Fruit fly (Drosophila melanogaster) whole organism, pupa: Measurements from ENCODE around the gene tkv.

Source experiments
- CG10348 ChIP-seq: fragments of 200-800 bp; sonication (Bioruptor generic); IDR thresholded peaks from 2 replicates; pipeline ENCODE4 v1.3.6; 2022; ENCODE audit warnings: missing biosample characterization, missing genetic modification characterization
- CG12605 ChIP-seq: fragments of 200-800 bp; sonication (Bioruptor generic); IDR thresholded peaks from 2 replicates; pipeline ENCODE4 v1.3.6; 2022; ENCODE audit warnings: missing biosample characterization, missing genetic modification characterization
- CG13204 ChIP-seq: fragments of 200-800 bp; sonication (Bioruptor generic); optimal IDR thresholded peaks from 2 replicates; lab custom pipeline; 2018; ENCODE audit warnings: missing biosample characterization, mild to moderate bottlenecking, missing genetic modification characterization, moderate library complexity
- CG14655 ChIP-seq: fragments of 200-800 bp; sonication (Bioruptor generic); optimal IDR thresholded peaks from 3 replicates; lab custom pipeline; 2017; ENCODE audit warnings: mild to moderate bottlenecking, missing biosample characterization, missing genetic modification reagents, missing genetic modification characterization
- CG15710 ChIP-seq: fragments of 200-800 bp; sonication (Bioruptor generic); optimal IDR thresholded peaks from 2 replicates; lab custom pipeline; 2018; ENCODE audit warnings: missing biosample characterization, mild to moderate bottlenecking, missing genetic modification characterization, moderate library complexity
- CG17806 ChIP-seq: fragments of 200-800 bp; sonication (Bioruptor generic); optimal IDR thresholded peaks from 2 replicates; lab custom pipeline; 2018; ENCODE audit warnings: missing biosample characterization, mild to moderate bottlenecking, missing genetic modification characterization, moderate library complexity
- CG32121 ChIP-seq: fragments of 200-800 bp; sonication (Bioruptor generic); IDR thresholded peaks from 2 replicates; pipeline ENCODE4 v1.3.6; 2022; ENCODE audit warnings: missing biosample characterization, missing genetic modification characterization
- CG34367 ChIP-seq: fragments of 200-800 bp; sonication (Bioruptor generic); optimal IDR thresholded peaks from 2 replicates; lab custom pipeline; 2018; ENCODE audit warnings: missing biosample characterization, mild to moderate bottlenecking, missing genetic modification characterization
- CG4496 ChIP-seq: fragments of 200-800 bp; sonication (Bioruptor generic); IDR thresholded peaks from 3 replicates; pipeline ENCODE4 v1.3.6; 2022; ENCODE audit warnings: missing biosample characterization, missing genetic modification characterization
- CG8159 ChIP-seq: fragments of 200-800 bp; sonication (Bioruptor generic); optimal IDR thresholded peaks from 3 replicates; lab custom pipeline; 2018; ENCODE audit warnings: missing biosample characterization, mild to moderate bottlenecking, missing genetic modification characterization, moderate library complexity
- CG8301 ChIP-seq: fragments of 200-800 bp; sonication (Bioruptor generic); optimal IDR thresholded peaks from 2 replicates; lab custom pipeline; 2018; ENCODE audit warnings: missing biosample characterization, mild to moderate bottlenecking, missing genetic modification characterization
- CG9948 ChIP-seq: fragments of 200-800 bp; sonication (Bioruptor generic); optimal IDR thresholded peaks from 2 replicates; lab custom pipeline; 2018; ENCODE audit warnings: missing biosample characterization, mild to moderate bottlenecking, missing genetic modification characterization, moderate library complexity
- D1 ChIP-seq: fragments of 200-800 bp; sonication (Bioruptor generic); optimal IDR thresholded peaks from 2 replicates; lab custom pipeline; 2018; ENCODE audit warnings: missing biosample characterization, mild to moderate bottlenecking, missing genetic modification characterization, moderate library complexity
- EcR ChIP-seq: fragments of 200-800 bp; sonication (Bioruptor generic); optimal IDR thresholded peaks from 3 replicates; lab custom pipeline; 2019; ENCODE audit warnings: missing biosample characterization, missing genetic modification characterization, mild to moderate bottlenecking, moderate library complexity, missing genetic modification reagents
- Ets98B ChIP-seq: fragments of 200-800 bp; sonication (Bioruptor generic); IDR thresholded peaks from 2 replicates; pipeline ENCODE4 v1.3.6; 2022; ENCODE audit warnings: missing biosample characterization, missing genetic modification characterization
- Pif1A ChIP-seq: fragments of 200-800 bp; sonication (Bioruptor generic); optimal IDR thresholded peaks from 3 replicates; lab custom pipeline; 2016; ENCODE audit warnings: missing biosample characterization, missing genetic modification characterization
- Pif1B ChIP-seq: fragments of 200-800 bp; sonication (Bioruptor generic); optimal IDR thresholded peaks from 3 replicates; lab custom pipeline; 2016; ENCODE audit warnings: missing biosample characterization, missing genetic modification characterization
- Snoo ChIP-seq: fragments of 200-800 bp; sonication (Bioruptor generic); optimal IDR thresholded peaks from 3 replicates; lab custom pipeline; 2017; ENCODE audit warnings: missing biosample characterization, mild to moderate bottlenecking, missing genetic modification characterization, inconsistent platforms
- fd96Ca ChIP-seq: fragments of 200-800 bp; sonication (Bioruptor generic); IDR thresholded peaks from 3 replicates; pipeline ENCODE4 v1.3.6; 2022; ENCODE audit warnings: missing biosample characterization, missing genetic modification characterization
- gl ChIP-seq: fragments of 200-800 bp; sonication (Bioruptor generic); optimal IDR thresholded peaks from 2 replicates; lab custom pipeline; 2018; ENCODE audit warnings: missing biosample characterization, mild to moderate bottlenecking, missing genetic modification characterization
- rn ChIP-seq: fragments of 200-800 bp; sonication (Bioruptor generic); IDR thresholded peaks from 2 replicates; pipeline ENCODE4 v1.3.6; 2022; ENCODE audit warnings: missing biosample characterization, missing genetic modification characterization

tkv gene

dm6 chr2L:5225547-5226213 lies 45.5 kb downstream of the tkv start:
- TF ChIP-seq CG14655 (GFP tag; lab: Kevin White, UChicago) (peak; percentile 38), CG15710 (tag; lab: Kevin White, UChicago) (no peak), gl (no peak), CG9948 (tag; lab: Kevin White, UChicago) (peak; percentile 0), CG17806 (tag; lab: Kevin White, UChicago) (no peak), Snoo (no peak), Ets98B (GFP tag; lab: Robert Waterston, UW) (peak; percentile 76), CG8301 (tag; lab: Kevin White, UChicago) (peak; percentile 29), rn (GFP tag; lab: Robert Waterston, UW) (peak; percentile 30; the same call in 1 of the 2 replicates), CG32121 (peak; percentile 81), Pif1A (GFP tag; lab: Kevin White, UChicago) (peak; percentile 63), CG10348 (no peak), Pif1B (GFP tag; lab: Kevin White, UChicago) (peak; percentile 39), EcR (GFP tag; lab: Kevin White, UChicago) (no peak), CG8159 (tag; lab: Kevin White, UChicago) (no peak), CG4496 (GFP tag; lab: Robert Waterston, UW) (peak; percentile 72), CG12605 (GFP tag; lab: Robert Waterston, UW) (peak; percentile 61), D1 (tag; lab: Kevin White, UChicago) (no peak), fd96Ca (peak; percentile 80; the same call in 2 of the 3 replicates), CG13204 (GFP tag; lab: Kevin White, UChicago) (no peak), CG34367 (no peak)

- peak; percentile 41; the same call in 2 of the 3 replicates for TF ChIP-seq CG4496 (GFP tag; lab: Robert Waterston, UW)
- TF ChIP-seq CG17806 (tag; lab: Kevin White, UChicago) = no peak
Observed at dm6 chr2L:5224724-5225319, 46.4 kb downstream of the tkv start.

- TF ChIP-seq CG9948 (tag; lab: Kevin White, UChicago) = no peak
- TF ChIP-seq CG15710 (tag; lab: Kevin White, UChicago) = no peak
- no peak for TF ChIP-seq Pif1B (GFP tag; lab: Kevin White, UChicago)
- TF ChIP-seq CG12605 (GFP tag; lab: Robert Waterston, UW) = no peak
- TF ChIP-seq CG10348 = no peak
- TF ChIP-seq EcR (GFP tag; lab: Kevin White, UChicago) = no peak
- TF ChIP-seq CG34367 = no peak
- TF ChIP-seq gl = no peak
- TF ChIP-seq rn (GFP tag; lab: Robert Waterston, UW) = no peak
- TF ChIP-seq CG4496 (GFP tag; lab: Robert Waterston, UW) = no peak
- TF ChIP-seq CG13204 (GFP tag; lab: Kevin White, UChicago) = no peak
- TF ChIP-seq fd96Ca = no peak
Observed at dm6 chr2L:5223317-5223716, 47.9 kb downstream of the tkv start.

- no peak for TF ChIP-seq CG4496 (GFP tag; lab: Robert Waterston, UW)
- TF ChIP-seq Pif1B (GFP tag; lab: Kevin White, UChicago) = no peak
- no peak for TF ChIP-seq CG10348
- TF ChIP-seq CG8159 (tag; lab: Kevin White, UChicago) = no peak
- TF ChIP-seq CG32121 = no peak
- no peak for TF ChIP-seq Pif1A (GFP tag; lab: Kevin White, UChicago)
- no peak for TF ChIP-seq CG14655 (GFP tag; lab: Kevin White, UChicago)
- no peak for TF ChIP-seq EcR (GFP tag; lab: Kevin White, UChicago)
- TF ChIP-seq CG34367 = no peak
- TF ChIP-seq gl = no peak
- no peak for TF ChIP-seq Ets98B (GFP tag; lab: Robert Waterston, UW)
- no peak for TF ChIP-seq rn (GFP tag; lab: Robert Waterston, UW)
- no peak for TF ChIP-seq CG8301 (tag; lab: Kevin White, UChicago)
- no peak for TF ChIP-seq Snoo
- no peak for TF ChIP-seq CG15710 (tag; lab: Kevin White, UChicago)
- TF ChIP-seq CG12605 (GFP tag; lab: Robert Waterston, UW) = no peak
- TF ChIP-seq, all 21 proteins: peak for 0
Observed at dm6 chr2L:5216442-5216841, 54.7 kb downstream of the tkv start, which contains the start of the genes CG14034 and TpnC25D. CG14034 (minus strand) TSS chr2L:5216542. TpnC25D (plus strand) TSS chr2L:5216701.

- TF ChIP-seq CG34367 = no peak
- TF ChIP-seq CG15710 (tag; lab: Kevin White, UChicago) = no peak
- TF ChIP-seq CG4496 (GFP tag; lab: Robert Waterston, UW) = no peak
- no peak for TF ChIP-seq CG12605 (GFP tag; lab: Robert Waterston, UW)
- TF ChIP-seq CG8159 (tag; lab: Kevin White, UChicago) = no peak
- TF ChIP-seq Pif1A (GFP tag; lab: Kevin White, UChicago) = no peak
- TF ChIP-seq CG32121 = no peak
- no peak for TF ChIP-seq Pif1B (GFP tag; lab: Kevin White, UChicago)
- TF ChIP-seq rn (GFP tag; lab: Robert Waterston, UW) = no peak
- no peak for TF ChIP-seq gl
- TF ChIP-seq CG9948 (tag; lab: Kevin White, UChicago) = no peak
- TF ChIP-seq D1 (tag; lab: Kevin White, UChicago) = no peak
- no peak for TF ChIP-seq EcR (GFP tag; lab: Kevin White, UChicago)
- no peak for TF ChIP-seq CG10348
- TF ChIP-seq CG17806 (tag; lab: Kevin White, UChicago) = no peak
- TF ChIP-seq Snoo = no peak
- no peak for TF ChIP-seq CG14655 (GFP tag; lab: Kevin White, UChicago)
- no peak for TF ChIP-seq CG13204 (GFP tag; lab: Kevin White, UChicago)
- no peak for TF ChIP-seq Ets98B (GFP tag; lab: Robert Waterston, UW)
- no peak for TF ChIP-seq fd96Ca
Observed at dm6 chr2L:5214981-5215380, 56.2 kb downstream of the tkv start, which contains the start of gene CG7742. CG7742 (minus strand) TSS chr2L:5215081.
